Fruit fly (Drosophila melanogaster) whole organism, pupa: ENCODE measurements around the gene Prp5.

Experiments
- gl ChIP-seq: fragments of 200-800 bp; sonication (Bioruptor generic); optimal IDR thresholded peaks from 2 replicates; lab custom pipeline; 2018; ENCODE audit warnings: missing biosample characterization, mild to moderate bottlenecking, missing genetic modification characterization
- rn ChIP-seq: fragments of 200-800 bp; sonication (Bioruptor generic); IDR thresholded peaks from 2 replicates; pipeline ENCODE4 v1.3.6; 2022; ENCODE audit warnings: missing biosample characterization, missing genetic modification characterization

DNA sequence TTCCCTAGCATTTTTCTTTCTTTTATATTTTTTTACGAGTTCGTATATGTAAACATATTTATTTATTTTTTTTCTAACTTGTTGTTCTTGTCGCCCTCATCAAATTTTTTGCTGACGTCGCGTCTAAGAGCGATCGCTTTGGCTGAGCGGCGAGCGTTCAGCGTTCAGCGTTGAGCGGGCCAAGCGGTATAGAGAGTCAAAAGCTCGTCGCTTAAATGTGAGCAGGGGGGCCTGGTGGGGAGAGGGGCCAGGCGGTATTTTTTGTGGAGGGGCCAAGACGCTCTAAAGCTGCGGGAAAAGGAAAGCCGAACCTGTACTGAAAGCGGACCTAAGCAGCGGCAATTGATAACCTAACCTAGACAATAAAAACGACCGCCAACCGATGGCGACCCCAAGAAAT lies 43.8 kb upstream of the Prp5 start:
- TF ChIP-seq gl (tag; lab: Kevin White, UChicago) (no peak), rn (GFP tag; lab: Robert Waterston, UW) (no peak)
